Worm (Caenorhabditis elegans) whole organism, L4 larva: ENCODE data around the gene C08G9.1.
A peak's percentile ranks its signal among the peaks of the same experiment; 100 is the strongest.

Source experiments
- F10B5.3 ChIP-seq: sonication (generic microtip); optimal IDR thresholded peaks from 2 replicates; lab custom pipeline; 2016; ENCODE audit warnings: mild to moderate bottlenecking, missing genetic modification characterization, missing compliant biosample characterization
- T26A8.4 ChIP-seq: fragments of 200-800 bp; sonication (Bioruptor generic); IDR thresholded peaks from 2 replicates; pipeline ENCODE4 v1.3.6; 2022; ENCODE audit warnings: missing genetic modification characterization, missing compliant biosample characterization
- Y75B8A.6 ChIP-seq: fragments of 200-800 bp; sonication (Bioruptor generic); IDR thresholded peaks from 2 replicates; pipeline ENCODE4 v1.3.6; 2022; ENCODE audit warnings: missing genetic modification reagents, missing genetic modification characterization, missing compliant biosample characterization
- aha-1 ChIP-seq: fragments of 150-350 bp; peaks from one replicate; lab custom pipeline; 2014; ENCODE audit warnings: missing biosample characterization, missing genetic modification characterization
- aly-2 ChIP-seq: sonication (generic microtip); optimal IDR thresholded peaks from 2 replicates; lab custom pipeline; 2018; ENCODE audit warnings: missing biosample characterization, missing genetic modification characterization
- arid-1 ChIP-seq: fragments of 200-800 bp; sonication (Bioruptor generic); conservative IDR thresholded peaks from 2 replicates; pipeline ENCODE4 v1.3.6; 2022; ENCODE audit warnings: missing genetic modification reagents, missing genetic modification characterization, missing compliant biosample characterization
- attf-4 ChIP-seq: sonication (generic microtip); optimal IDR thresholded peaks from 3 replicates; lab custom pipeline; 2017; ENCODE audit warnings: missing biosample characterization, missing genetic modification characterization
- ceh-28 ChIP-seq: fragments of 150-350 bp; optimal IDR thresholded peaks from 2 replicates; lab custom pipeline; 2014; ENCODE audit warnings: missing biosample characterization, missing genetic modification reagents, missing genetic modification characterization
- ceh-82 ChIP-seq: sonication (generic microtip); optimal IDR thresholded peaks from 2 replicates; lab custom pipeline; 2017; ENCODE audit warnings: missing biosample characterization, missing genetic modification characterization
- ctbp-1 ChIP-seq: fragments of 200-800 bp; sonication (Bioruptor generic); IDR thresholded peaks from 2 replicates; pipeline ENCODE4 v1.3.6; 2022; ENCODE audit warnings: missing genetic modification reagents, missing genetic modification characterization, missing compliant biosample characterization
- daf-12 ChIP-seq: fragments of 150-350 bp; optimal IDR thresholded peaks from 2 replicates; lab custom pipeline; 2014; ENCODE audit warnings: missing biosample characterization, missing genetic modification reagents, missing genetic modification characterization
- daf-16 ChIP-seq, 3 experiments: sonication (generic microtip); optimal IDR thresholded peaks; 2 replicates each; lab custom pipeline; 2016 to 2017; ENCODE audit warnings: missing genetic modification characterization in 3 of 3, missing genetic modification reagents in 3 of 3, mild to moderate bottlenecking in 2 of 3, missing compliant biosample characterization in 2 of 3, missing biosample characterization in 1 of 3, moderate library complexity in 1 of 3
- daf-8 ChIP-seq: fragments of 200-800 bp; sonication (Bioruptor generic); IDR thresholded peaks from 2 replicates; pipeline ENCODE4 v1.3.6; 2022; ENCODE audit warnings: missing genetic modification characterization, missing compliant biosample characterization
- dmd-6 ChIP-seq: fragments of 200-800 bp; sonication (Bioruptor generic); IDR thresholded peaks from 2 replicates; pipeline ENCODE4 v1.3.6; 2022; ENCODE audit warnings: missing genetic modification reagents, missing genetic modification characterization, missing compliant biosample characterization
- dmd-9 ChIP-seq: fragments of 200-800 bp; sonication (Bioruptor generic); IDR thresholded peaks from 2 replicates; pipeline ENCODE4 v1.3.6; 2022; ENCODE audit warnings: missing genetic modification reagents, missing genetic modification characterization, missing compliant biosample characterization
- dpl-1 ChIP-seq: fragments of 150-350 bp; optimal IDR thresholded peaks from 2 replicates; lab custom pipeline; 2014; ENCODE audit warnings: missing biosample characterization, missing genetic modification reagents, missing genetic modification characterization
- dve-1 ChIP-seq: sonication (generic microtip); optimal IDR thresholded peaks from 2 replicates; lab custom pipeline; 2017; ENCODE audit warnings: antibody characterized with exemption, mild to moderate bottlenecking, missing genetic modification characterization, missing compliant biosample characterization; ENCODE audit not compliant: insufficient read depth
- fos-1 ChIP-seq: fragments of 150-350 bp; optimal IDR thresholded peaks from 2 replicates; lab custom pipeline; 2014; ENCODE audit warnings: missing biosample characterization, missing genetic modification characterization
- hif-1 ChIP-seq, 2 experiments: sonication (generic microtip); optimal IDR thresholded peaks; 2 replicates each; lab custom pipeline; 2016 to 2017; ENCODE audit warnings: missing compliant biosample characterization in 2 of 2, missing genetic modification characterization in 2 of 2, missing genetic modification reagents in 2 of 2, missing genotype in 2 of 2, mild to moderate bottlenecking in 1 of 2
- hlh-11 ChIP-seq: fragments of 200-800 bp; sonication (Bioruptor generic); optimal IDR thresholded peaks from 2 replicates; lab custom pipeline; 2018; ENCODE audit warnings: mild to moderate bottlenecking, missing genetic modification characterization, missing compliant biosample characterization
- hlh-30 ChIP-seq: sonication (generic microtip); optimal IDR thresholded peaks from 2 replicates; lab custom pipeline; 2017; ENCODE audit warnings: antibody characterized with exemption, mild to moderate bottlenecking, missing genetic modification characterization, missing compliant biosample characterization; ENCODE audit not compliant: insufficient read depth
- hmg-1.1 ChIP-seq: fragments of 200-800 bp; sonication (Bioruptor generic); IDR thresholded peaks from 2 replicates; pipeline ENCODE4 v1.3.6; 2022; ENCODE audit warnings: missing genetic modification reagents, missing genetic modification characterization, missing compliant biosample characterization
- jun-1 ChIP-seq: fragments of 150-350 bp; optimal IDR thresholded peaks from 2 replicates; lab custom pipeline; 2014; ENCODE audit warnings: missing biosample characterization, missing genetic modification reagents, missing genetic modification characterization
- lin-29 ChIP-seq: fragments of 200-800 bp; sonication (Bioruptor generic); IDR thresholded peaks from 2 replicates; pipeline ENCODE4 v1.3.6; 2022; ENCODE audit warnings: missing genetic modification reagents, missing genetic modification characterization, missing compliant biosample characterization
- lin-39 ChIP-seq: fragments of 150-350 bp; optimal IDR thresholded peaks from 2 replicates; lab custom pipeline; 2014; ENCODE audit warnings: missing biosample characterization, missing genetic modification reagents, missing genetic modification characterization
- lsy-2 ChIP-seq, 2 experiments: fragments of 150-350 bp in 1 of 2; sonication (generic microtip) in 1 of 2; optimal IDR thresholded peaks; 2 replicates each; lab custom pipeline; 2014 to 2017; ENCODE audit warnings: missing biosample characterization in 2 of 2, missing genetic modification characterization in 2 of 2
- mdl-1 ChIP-seq, 2 experiments: fragments of 150-350 bp in 1 of 2; sonication (generic microtip) in 1 of 2; optimal IDR thresholded peaks; 2 replicates each; lab custom pipeline; 2014 to 2017; ENCODE audit warnings: missing biosample characterization in 2 of 2, missing genetic modification characterization in 2 of 2
- mdt-29 ChIP-seq: fragments of 200-800 bp; sonication (Bioruptor generic); IDR thresholded peaks from 2 replicates; pipeline ENCODE4 v1.3.6; 2022; ENCODE audit warnings: missing genetic modification reagents, missing genetic modification characterization, missing compliant biosample characterization
- nhr-237 ChIP-seq: sonication (generic microtip); optimal IDR thresholded peaks from 2 replicates; lab custom pipeline; 2017; ENCODE audit warnings: missing biosample characterization, missing genetic modification characterization
- nhr-25 ChIP-seq: sonication (generic microtip); optimal IDR thresholded peaks from 2 replicates; lab custom pipeline; 2017; ENCODE audit warnings: missing genetic modification characterization, mild to moderate bottlenecking, missing compliant biosample characterization, antibody characterized with exemption, moderate library complexity, borderline replicate concordance; ENCODE audit not compliant: insufficient read depth
- nhr-42 ChIP-seq: fragments of 200-800 bp; sonication (Bioruptor generic); IDR thresholded peaks from 2 replicates; pipeline ENCODE4 v1.3.6; 2022; ENCODE audit warnings: missing genetic modification characterization, missing compliant biosample characterization
- nhr-77 ChIP-seq: fragments of 150-350 bp; optimal IDR thresholded peaks from 2 replicates; lab custom pipeline; 2014; ENCODE audit warnings: missing biosample characterization, missing genetic modification characterization
- pha-4 ChIP-seq, 2 experiments: fragments of 150-350 bp in 1 of 2; fragments of 200-800 bp in 1 of 2; sonication (Bioruptor generic) in 1 of 2; IDR thresholded peaks in 1 of 2; optimal IDR thresholded peaks in 1 of 2; 2 replicates each; pipeline versions ENCODE4 v1.3.6 to Lab custom; 2014 to 2022; ENCODE audit warnings: missing genetic modification characterization in 2 of 2, missing genetic modification reagents in 2 of 2, missing biosample characterization in 1 of 2, missing compliant biosample characterization in 1 of 2
- pqm-1 ChIP-seq: sonication (generic microtip); optimal IDR thresholded peaks from 2 replicates; lab custom pipeline; 2017; ENCODE audit warnings: missing biosample characterization, missing genetic modification characterization
- saeg-2 ChIP-seq: fragments of 200-800 bp; sonication (Bioruptor generic); IDR thresholded peaks from 2 replicates; pipeline ENCODE4 v1.3.6; 2022; ENCODE audit warnings: missing genetic modification reagents, missing genetic modification characterization, missing compliant biosample characterization
- sdz-12 ChIP-seq: fragments of 200-800 bp; sonication (Bioruptor generic); optimal IDR thresholded peaks from 2 replicates; lab custom pipeline; 2018; ENCODE audit warnings: mild to moderate bottlenecking, missing genetic modification characterization, missing compliant biosample characterization
- set-16 ChIP-seq: fragments of 200-800 bp; sonication (Bioruptor generic); IDR thresholded peaks from 2 replicates; pipeline ENCODE4 v1.3.6; 2022; ENCODE audit warnings: missing genetic modification reagents, missing genetic modification characterization, missing compliant biosample characterization
- skn-1 ChIP-seq: fragments of 150-350 bp; optimal IDR thresholded peaks from 2 replicates; lab custom pipeline; 2014; ENCODE audit warnings: missing biosample characterization, missing genetic modification characterization
- snpc-4 ChIP-seq: fragments of 150-350 bp; optimal IDR thresholded peaks from 2 replicates; lab custom pipeline; 2014; ENCODE audit warnings: missing biosample characterization, missing genetic modification characterization
- tag-97 ChIP-seq: fragments of 200-800 bp; sonication (Bioruptor generic); IDR thresholded peaks from 2 replicates; pipeline ENCODE4 v1.3.6; 2022; ENCODE audit warnings: missing genetic modification characterization, missing compliant biosample characterization
- tra-1 ChIP-seq: fragments of 200-800 bp; sonication (Bioruptor generic); IDR thresholded peaks from 2 replicates; pipeline ENCODE4 v1.3.6; 2022; ENCODE audit warnings: missing genetic modification reagents, missing genetic modification characterization, missing compliant biosample characterization
- unc-62 ChIP-seq, 3 experiments: fragments of 150-350 bp in 1 of 3; sonication (generic microtip); optimal IDR thresholded peaks in 2 of 3; peaks in 1 of 3; 1 replicate in 1 of 3; 2 replicates in 2 of 3; lab custom pipeline; 2014 to 2017; ENCODE audit warnings: missing biosample characterization in 3 of 3, missing genetic modification characterization in 3 of 3, missing genetic modification reagents in 3 of 3, missing genotype in 1 of 3
- zip-2 ChIP-seq: fragments of 150-350 bp; optimal IDR thresholded peaks from 2 replicates; lab custom pipeline; 2014; ENCODE audit warnings: missing biosample characterization, missing genetic modification characterization

C08G9.1 gene

DNA sequence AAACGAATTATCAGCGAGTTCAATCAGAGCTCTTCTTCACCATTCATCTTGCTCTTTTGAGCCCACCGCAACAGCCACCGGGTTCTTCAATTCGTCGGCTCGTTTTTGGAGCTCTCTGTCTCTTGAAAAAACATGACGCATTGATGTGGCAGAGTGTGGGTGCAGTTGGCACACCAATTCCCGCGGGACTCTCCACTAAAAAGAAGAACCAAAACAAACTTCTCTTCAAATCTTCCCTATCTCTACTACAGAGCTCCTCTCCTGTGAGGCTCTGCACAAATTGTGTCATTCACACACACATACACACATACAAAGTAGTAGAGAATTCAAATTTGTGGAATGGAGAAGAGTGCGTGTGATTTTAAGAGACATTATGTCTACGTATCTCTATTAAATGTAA is 4.4 kb downstream of the C08G9.1 start (continued):
- peak; percentile 53 for TF ChIP-seq hmg-1.1 (GFP tag; lab: Robert Waterston, UW)
- no peak for TF ChIP-seq lin-39
- peak; percentile 97 for TF ChIP-seq aha-1 (tag; lab: Kevin White, UChicago)
- TF ChIP-seq fos-1 (tag; lab: Kevin White, UChicago): no peak
- no peak for TF ChIP-seq ceh-28 (tag; lab: Kevin White, UChicago)
- no peak for TF ChIP-seq daf-12 (tag; lab: Kevin White, UChicago)
- TF ChIP-seq pha-4 (GFP tag; IDR thresholded peaks at IDR 0.05; lab: Robert Waterston, UW): no peak
- TF ChIP-seq pha-4 (tag; optimal IDR thresholded peaks at IDR 0.05; lab: Kevin White, UChicago): no peak
- TF ChIP-seq ctbp-1 (GFP tag; lab: Robert Waterston, UW): 0 out of 2 replicates have a peak, but pooled peaks have one; percentile 31
- no peak for TF ChIP-seq T26A8.4 (GFP tag; lab: Robert Waterston, UW)
- TF ChIP-seq tra-1 (GFP tag; lab: Robert Waterston, UW): 0 out of 2 replicates have a peak, but pooled peaks have one; percentile 27
- TF ChIP-seq nhr-237 (tag; lab: Kevin White, UChicago): no peak
- TF ChIP-seq daf-8 (GFP tag; lab: Robert Waterston, UW): no peak

DNA sequence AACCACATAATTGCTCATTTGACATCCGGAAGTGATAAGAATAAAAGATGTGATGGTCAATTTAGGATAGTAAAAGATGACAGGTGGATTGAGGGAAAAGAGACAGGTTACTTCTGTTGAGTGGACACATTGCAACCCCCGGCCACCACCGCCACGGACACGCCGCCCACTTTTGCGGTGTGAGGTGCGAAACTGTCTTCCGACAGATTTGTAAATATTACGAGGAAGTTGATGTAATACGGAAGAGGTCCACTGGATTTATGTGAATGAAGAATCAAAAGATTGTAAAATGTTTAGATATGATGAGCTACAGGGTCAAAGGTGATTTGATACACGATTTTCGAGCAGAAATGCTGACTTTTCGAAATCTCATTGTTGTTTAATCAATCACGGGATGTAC is 14.3 kb downstream of the C08G9.1 start, which contains the start of gene C08G9.2:
TSS of gene C08G9.2 (minus strand) at position 101 of the 400 bp plus-strand sequence.
- TF ChIP-seq aha-1 (tag; lab: Kevin White, UChicago) (peak; percentile 40), saeg-2 (no peak)

DNA sequence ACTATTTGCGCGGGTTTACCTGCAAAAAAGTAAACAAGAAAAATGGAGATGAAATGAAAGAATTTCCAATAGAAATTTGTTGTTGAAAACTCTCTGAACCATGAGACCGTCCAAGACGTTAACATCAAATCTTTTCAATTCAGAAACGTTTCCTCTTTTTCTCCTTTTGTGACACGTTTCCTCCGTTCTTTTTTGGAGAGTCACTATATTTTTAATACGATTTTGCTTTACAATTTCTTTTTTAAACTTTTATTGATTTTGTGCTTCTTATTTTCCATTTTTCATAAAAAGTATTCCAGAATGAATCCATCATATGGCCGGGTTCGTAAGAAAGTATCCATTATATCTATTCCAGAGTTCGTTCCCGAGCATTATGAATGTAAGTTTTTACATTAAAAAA is 16.3 kb downstream of the C08G9.1 start, which contains the start of gene itr-1:
TSS of gene itr-1 (plus strand) at position 301 of the 400 bp plus-strand sequence.
- TF ChIP-seq unc-62 (GFP tag; optimal IDR thresholded peaks at IDR 0.05 in 1 of 2; lab: Kevin White, UChicago): no peak
- no peak for TF ChIP-seq unc-62 (tag; optimal IDR thresholded peaks at IDR 0.05; lab: Kevin White, UChicago)

DNA sequence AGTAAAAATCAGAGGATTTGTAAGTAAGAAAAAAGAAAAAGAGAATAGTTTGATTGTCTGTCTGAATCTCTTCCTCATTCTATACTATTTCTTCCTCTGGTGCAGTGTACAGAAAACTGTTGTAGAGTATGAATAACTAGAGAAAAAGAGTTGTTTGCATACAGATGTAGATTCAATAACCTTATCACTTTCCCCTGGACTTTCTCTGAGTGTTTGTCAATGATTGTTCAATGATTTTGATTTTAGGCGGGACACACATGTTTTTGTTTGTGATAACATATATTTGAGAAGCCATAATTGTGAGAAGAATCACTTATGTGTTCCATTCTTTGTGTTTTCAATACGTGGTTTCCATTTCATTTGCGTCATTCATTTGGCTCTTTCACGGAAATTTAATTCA is 20.6 kb downstream of the C08G9.1 start:
- TF ChIP-seq aha-1 (tag; lab: Kevin White, UChicago) (no peak), set-16 (GFP tag; lab: Robert Waterston, UW) (no peak), F10B5.3 (tag; lab: Kevin White, UChicago) (no peak), dmd-6 (GFP tag; lab: Robert Waterston, UW) (peak; percentile 28; the same call in 1 of the 2 replicates), nhr-77 (tag; lab: Kevin White, UChicago) (peak; percentile 40), ceh-82 (tag; lab: Kevin White, UChicago) (no peak), snpc-4 (no peak), saeg-2 (no peak), hlh-30 (no peak), attf-4 (tag; lab: Kevin White, UChicago) (no peak), lsy-2 (tag; optimal IDR thresholded peaks at IDR 0.05; lab: Kevin White, UChicago) (no peak), Y75B8A.6 (GFP tag; lab: Robert Waterston, UW) (no peak), skn-1 (tag; lab: Kevin White, UChicago) (no peak), hif-1 (tag; optimal IDR thresholded peaks at IDR 0.05; lab: Kevin White, UChicago) (no peak), pqm-1 (tag; lab: Kevin White, UChicago) (peak; percentile 85), daf-16 (GFP tag; optimal IDR thresholded peaks at IDR 0.05; lab: Kevin White, UChicago) (no peak), daf-16 (tag; optimal IDR thresholded peaks at IDR 0.05; lab: Kevin White, UChicago) (peak; percentile 91), sdz-12 (no peak), mdl-1 (tag; optimal IDR thresholded peaks at IDR 0.05; lab: Kevin White, UChicago) (no peak), lin-29 (no peak), pha-4 (GFP tag; IDR thresholded peaks at IDR 0.05; lab: Robert Waterston, UW) (no peak), pha-4 (tag; optimal IDR thresholded peaks at IDR 0.05; lab: Kevin White, UChicago) (no peak), aly-2 (tag; lab: Kevin White, UChicago) (no peak), dve-1 (tag; lab: Kevin White, UChicago) (peak; percentile 60), nhr-25 (tag; lab: Kevin White, UChicago) (no peak), nhr-42 (GFP tag; lab: Robert Waterston, UW) (no peak), mdt-29 (no peak), dmd-9 (no peak), dpl-1 (GFP tag; lab: Kevin White, UChicago) (no peak), ceh-28 (tag; lab: Kevin White, UChicago) (no peak), hlh-11 (tag; lab: Kevin White, UChicago) (peak; percentile 67), jun-1 (tag; lab: Kevin White, UChicago) (no peak), zip-2 (tag; lab: Kevin White, UChicago) (no peak), tag-97 (no peak), arid-1 (GFP tag; lab: Robert Waterston, UW) (no peak)
